Fruit fly (Drosophila melanogaster) whole organism, pupa: Measurements from ENCODE around the gene Skel.

ENCODE experiments used
- CG10348 ChIP-seq: fragments of 200-800 bp; sonication (Bioruptor generic); IDR thresholded peaks from 2 replicates; pipeline ENCODE4 v1.3.6; 2022; ENCODE audit warnings: missing biosample characterization, missing genetic modification characterization
- CG12605 ChIP-seq: fragments of 200-800 bp; sonication (Bioruptor generic); IDR thresholded peaks from 2 replicates; pipeline ENCODE4 v1.3.6; 2022; ENCODE audit warnings: missing biosample characterization, missing genetic modification characterization
- CG13204 ChIP-seq: fragments of 200-800 bp; sonication (Bioruptor generic); optimal IDR thresholded peaks from 2 replicates; lab custom pipeline; 2018; ENCODE audit warnings: missing biosample characterization, mild to moderate bottlenecking, missing genetic modification characterization, moderate library complexity
- CG14655 ChIP-seq: fragments of 200-800 bp; sonication (Bioruptor generic); optimal IDR thresholded peaks from 3 replicates; lab custom pipeline; 2017; ENCODE audit warnings: mild to moderate bottlenecking, missing biosample characterization, missing genetic modification reagents, missing genetic modification characterization
- CG15710 ChIP-seq: fragments of 200-800 bp; sonication (Bioruptor generic); optimal IDR thresholded peaks from 2 replicates; lab custom pipeline; 2018; ENCODE audit warnings: missing biosample characterization, mild to moderate bottlenecking, missing genetic modification characterization, moderate library complexity
- CG17806 ChIP-seq: fragments of 200-800 bp; sonication (Bioruptor generic); optimal IDR thresholded peaks from 2 replicates; lab custom pipeline; 2018; ENCODE audit warnings: missing biosample characterization, mild to moderate bottlenecking, missing genetic modification characterization, moderate library complexity
- CG32121 ChIP-seq: fragments of 200-800 bp; sonication (Bioruptor generic); IDR thresholded peaks from 2 replicates; pipeline ENCODE4 v1.3.6; 2022; ENCODE audit warnings: missing biosample characterization, missing genetic modification characterization
- CG34367 ChIP-seq: fragments of 200-800 bp; sonication (Bioruptor generic); optimal IDR thresholded peaks from 2 replicates; lab custom pipeline; 2018; ENCODE audit warnings: missing biosample characterization, mild to moderate bottlenecking, missing genetic modification characterization
- CG4496 ChIP-seq: fragments of 200-800 bp; sonication (Bioruptor generic); IDR thresholded peaks from 3 replicates; pipeline ENCODE4 v1.3.6; 2022; ENCODE audit warnings: missing biosample characterization, missing genetic modification characterization
- CG8159 ChIP-seq: fragments of 200-800 bp; sonication (Bioruptor generic); optimal IDR thresholded peaks from 3 replicates; lab custom pipeline; 2018; ENCODE audit warnings: missing biosample characterization, mild to moderate bottlenecking, missing genetic modification characterization, moderate library complexity
- CG8301 ChIP-seq: fragments of 200-800 bp; sonication (Bioruptor generic); optimal IDR thresholded peaks from 2 replicates; lab custom pipeline; 2018; ENCODE audit warnings: missing biosample characterization, mild to moderate bottlenecking, missing genetic modification characterization
- CG9948 ChIP-seq: fragments of 200-800 bp; sonication (Bioruptor generic); optimal IDR thresholded peaks from 2 replicates; lab custom pipeline; 2018; ENCODE audit warnings: missing biosample characterization, mild to moderate bottlenecking, missing genetic modification characterization, moderate library complexity
- D1 ChIP-seq: fragments of 200-800 bp; sonication (Bioruptor generic); optimal IDR thresholded peaks from 2 replicates; lab custom pipeline; 2018; ENCODE audit warnings: missing biosample characterization, mild to moderate bottlenecking, missing genetic modification characterization, moderate library complexity
- EcR ChIP-seq: fragments of 200-800 bp; sonication (Bioruptor generic); optimal IDR thresholded peaks from 3 replicates; lab custom pipeline; 2019; ENCODE audit warnings: missing biosample characterization, missing genetic modification characterization, mild to moderate bottlenecking, moderate library complexity, missing genetic modification reagents
- Ets98B ChIP-seq: fragments of 200-800 bp; sonication (Bioruptor generic); IDR thresholded peaks from 2 replicates; pipeline ENCODE4 v1.3.6; 2022; ENCODE audit warnings: missing biosample characterization, missing genetic modification characterization
- Pif1A ChIP-seq: fragments of 200-800 bp; sonication (Bioruptor generic); optimal IDR thresholded peaks from 3 replicates; lab custom pipeline; 2016; ENCODE audit warnings: missing biosample characterization, missing genetic modification characterization
- Pif1B ChIP-seq: fragments of 200-800 bp; sonication (Bioruptor generic); optimal IDR thresholded peaks from 3 replicates; lab custom pipeline; 2016; ENCODE audit warnings: missing biosample characterization, missing genetic modification characterization
- Snoo ChIP-seq: fragments of 200-800 bp; sonication (Bioruptor generic); optimal IDR thresholded peaks from 3 replicates; lab custom pipeline; 2017; ENCODE audit warnings: missing biosample characterization, mild to moderate bottlenecking, missing genetic modification characterization, inconsistent platforms
- fd96Ca ChIP-seq: fragments of 200-800 bp; sonication (Bioruptor generic); IDR thresholded peaks from 3 replicates; pipeline ENCODE4 v1.3.6; 2022; ENCODE audit warnings: missing biosample characterization, missing genetic modification characterization
- gl ChIP-seq: fragments of 200-800 bp; sonication (Bioruptor generic); optimal IDR thresholded peaks from 2 replicates; lab custom pipeline; 2018; ENCODE audit warnings: missing biosample characterization, mild to moderate bottlenecking, missing genetic modification characterization
- rn ChIP-seq: fragments of 200-800 bp; sonication (Bioruptor generic); IDR thresholded peaks from 2 replicates; pipeline ENCODE4 v1.3.6; 2022; ENCODE audit warnings: missing biosample characterization, missing genetic modification characterization

The Skel gene

dm6 chr3R:10700638-10701037 is 13.9 kb downstream of the Skel start:
- no peak for TF ChIP-seq CG8301 (tag; lab: Kevin White, UChicago)
- TF ChIP-seq gl (tag; lab: Kevin White, UChicago): no peak
- no peak for TF ChIP-seq CG8159 (tag; lab: Kevin White, UChicago)
- no peak for TF ChIP-seq CG13204 (GFP tag; lab: Kevin White, UChicago)
- no peak for TF ChIP-seq D1 (tag; lab: Kevin White, UChicago)
- TF ChIP-seq CG34367: no peak
- TF ChIP-seq fd96Ca (GFP tag; lab: Robert Waterston, UW): no peak
- TF ChIP-seq CG4496 (GFP tag; lab: Robert Waterston, UW): no peak
- TF ChIP-seq EcR (GFP tag; lab: Kevin White, UChicago): no peak
- TF ChIP-seq CG14655 (GFP tag; lab: Kevin White, UChicago): no peak
- no peak for TF ChIP-seq CG32121 (GFP tag; lab: Robert Waterston, UW)
- no peak for TF ChIP-seq CG12605 (GFP tag; lab: Robert Waterston, UW)
- no peak for TF ChIP-seq rn (GFP tag; lab: Robert Waterston, UW)
- TF ChIP-seq CG17806: no peak
- TF ChIP-seq CG10348 (GFP tag; lab: Robert Waterston, UW): no peak
- TF ChIP-seq Pif1A (GFP tag; lab: Kevin White, UChicago): no peak
- TF ChIP-seq CG9948 (tag; lab: Kevin White, UChicago): no peak
- no peak for TF ChIP-seq Snoo (tag; lab: Kevin White, UChicago)
- TF ChIP-seq Pif1B (GFP tag; lab: Kevin White, UChicago): no peak
- TF ChIP-seq, all 21 proteins: peak for 0

DNA sequence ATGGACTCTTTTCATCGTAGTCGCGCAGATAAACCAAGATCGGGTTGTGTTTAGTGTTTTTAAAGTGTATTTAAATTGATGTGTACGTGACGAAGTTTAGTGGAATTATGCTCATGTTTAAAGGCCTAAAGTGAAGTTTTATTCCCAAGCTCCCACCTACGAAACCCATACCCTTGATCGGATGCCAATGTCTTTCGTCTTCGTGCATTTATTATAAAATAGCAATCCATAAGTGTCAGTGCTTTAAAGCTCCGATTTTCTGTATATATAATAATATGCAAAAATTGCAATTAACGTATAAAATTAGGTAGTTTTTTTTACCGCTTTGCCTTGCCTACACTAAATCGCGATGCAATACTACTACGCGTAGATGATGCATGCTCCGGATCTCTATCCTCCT is 18.2 kb downstream of the Skel start, which contains the start of gene CG31391:
Gene CG31391, minus strand, starts transcription at position 101 of the 400 bp plus-strand sequence.
- TF ChIP-seq CG32121 (GFP tag; lab: Robert Waterston, UW): no peak
- no peak for TF ChIP-seq CG10348 (GFP tag; lab: Robert Waterston, UW)
- no peak for TF ChIP-seq fd96Ca (GFP tag; lab: Robert Waterston, UW)
- no peak for TF ChIP-seq CG34367
- no peak for TF ChIP-seq CG15710 (tag; lab: Kevin White, UChicago)
- TF ChIP-seq Snoo (tag; lab: Kevin White, UChicago): no peak
- TF ChIP-seq rn (GFP tag; lab: Robert Waterston, UW): no peak
- no peak for TF ChIP-seq Pif1B (GFP tag; lab: Kevin White, UChicago)
- no peak for TF ChIP-seq CG12605 (GFP tag; lab: Robert Waterston, UW)

DNA sequence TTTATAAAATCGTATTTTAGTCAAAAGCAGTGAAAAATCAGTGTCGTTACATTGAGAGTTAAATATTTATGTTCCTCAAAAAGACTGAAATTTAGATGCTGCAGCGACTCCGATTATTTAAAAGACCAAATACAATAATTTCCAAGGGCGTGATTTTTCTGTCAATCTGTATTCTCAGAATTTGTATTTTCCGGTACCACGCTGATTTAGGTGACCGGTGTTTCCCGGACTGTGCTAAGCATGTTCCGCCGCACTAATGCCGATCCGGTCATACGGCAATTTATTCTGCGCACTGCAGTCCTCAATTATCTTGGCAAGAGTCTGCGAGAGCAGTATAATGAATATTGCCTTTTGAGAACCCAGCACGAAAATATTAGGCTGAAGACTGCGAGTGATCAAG is 20.0 kb downstream of the Skel start, which contains the start of the genes CG31467 and CG14684:
Gene CG31467, minus strand, starts transcription at position 101 of the 400 bp plus-strand sequence.
Gene CG14684, plus strand, starts transcription at position 212 of the 400 bp plus-strand sequence.
- no peak for TF ChIP-seq CG14655 (GFP tag; lab: Kevin White, UChicago)
- TF ChIP-seq CG8301 (tag; lab: Kevin White, UChicago): no peak
- no peak for TF ChIP-seq CG8159 (tag; lab: Kevin White, UChicago)
- no peak for TF ChIP-seq CG13204 (GFP tag; lab: Kevin White, UChicago)
- no peak for TF ChIP-seq CG9948 (tag; lab: Kevin White, UChicago)
- no peak for TF ChIP-seq CG15710 (tag; lab: Kevin White, UChicago)
- TF ChIP-seq CG32121 (GFP tag; lab: Robert Waterston, UW): no peak
- no peak for TF ChIP-seq D1 (tag; lab: Kevin White, UChicago)
- no peak for TF ChIP-seq CG34367
- no peak for TF ChIP-seq Snoo (tag; lab: Kevin White, UChicago)
- TF ChIP-seq Ets98B (GFP tag; lab: Robert Waterston, UW): no peak
- no peak for TF ChIP-seq Pif1A (GFP tag; lab: Kevin White, UChicago)
- no peak for TF ChIP-seq CG17806
- TF ChIP-seq CG12605 (GFP tag; lab: Robert Waterston, UW): no peak
- no peak for TF ChIP-seq fd96Ca (GFP tag; lab: Robert Waterston, UW)
- TF ChIP-seq EcR (GFP tag; lab: Kevin White, UChicago): no peak
- TF ChIP-seq gl (tag; lab: Kevin White, UChicago): no peak
- TF ChIP-seq CG10348 (GFP tag; lab: Robert Waterston, UW): no peak
- no peak for TF ChIP-seq rn (GFP tag; lab: Robert Waterston, UW)

- TF ChIP-seq CG8159 (tag; lab: Kevin White, UChicago) (no peak), CG34367 (no peak), CG32121 (GFP tag; lab: Robert Waterston, UW) (no peak), CG12605 (GFP tag; lab: Robert Waterston, UW) (no peak), fd96Ca (GFP tag; lab: Robert Waterston, UW) (no peak), CG17806 (no peak), CG8301 (tag; lab: Kevin White, UChicago) (no peak), CG10348 (GFP tag; lab: Robert Waterston, UW) (no peak), gl (tag; lab: Kevin White, UChicago) (no peak), CG13204 (GFP tag; lab: Kevin White, UChicago) (no peak), Snoo (tag; lab: Kevin White, UChicago) (no peak), CG14655 (GFP tag; lab: Kevin White, UChicago) (no peak)
Measured at dm6 chr3R:10708169-10708568, 21.4 kb downstream of the Skel start, which contains the start of gene CG31278. TSS of gene CG31278 (minus strand) at chr3R:10708340.

- TF ChIP-seq CG12605 (GFP tag; lab: Robert Waterston, UW) (no peak), CG9948 (tag; lab: Kevin White, UChicago) (no peak), CG14655 (GFP tag; lab: Kevin White, UChicago) (no peak), CG8159 (tag; lab: Kevin White, UChicago) (no peak), rn (GFP tag; lab: Robert Waterston, UW) (no peak), CG13204 (GFP tag; lab: Kevin White, UChicago) (no peak), CG32121 (GFP tag; lab: Robert Waterston, UW) (no peak), Ets98B (GFP tag; lab: Robert Waterston, UW) (no peak), D1 (tag; lab: Kevin White, UChicago) (no peak), CG4496 (GFP tag; lab: Robert Waterston, UW) (no peak), Snoo (tag; lab: Kevin White, UChicago) (no peak), Pif1A (GFP tag; lab: Kevin White, UChicago) (no peak)
Measured at dm6 chr3R:10709264-10709663, 22.5 kb downstream of the Skel start, which contains the start of gene CG31373. TSS of gene CG31373 (minus strand) at chr3R:10709364.
